Fruit fly (Drosophila melanogaster) whole organism, adult: ENCODE results near the gene Plod.

ENCODE experiments used
- CG11617 ChIP-seq: fragments of 200-800 bp; sonication (Bioruptor generic); optimal IDR thresholded peaks from 2 replicates; lab custom pipeline; 2017; ENCODE audit warnings: mild to moderate bottlenecking, missing biosample characterization, missing genetic modification reagents, missing genetic modification characterization
- CG12768 ChIP-seq: fragments of 200-800 bp; sonication (Bioruptor generic); optimal IDR thresholded peaks from 2 replicates; lab custom pipeline; 2017; ENCODE audit warnings: missing biosample characterization, missing genetic modification characterization, mild to moderate bottlenecking, moderate library complexity, missing genetic modification reagents
- CG14711 ChIP-seq: fragments of 200-800 bp; sonication (Bioruptor generic); optimal IDR thresholded peaks from 2 replicates; lab custom pipeline; 2018; ENCODE audit warnings: missing biosample characterization, mild to moderate bottlenecking, missing genetic modification characterization, moderate library complexity
- CG1620 ChIP-seq: fragments of 200-800 bp; sonication (Bioruptor generic); optimal IDR thresholded peaks from 2 replicates; lab custom pipeline; 2016; ENCODE audit warnings: missing biosample characterization, missing genetic modification characterization
- CG33017 ChIP-seq: fragments of 200-800 bp; sonication (Bioruptor generic); optimal IDR thresholded peaks from 2 replicates; lab custom pipeline; 2018; ENCODE audit warnings: missing biosample characterization, mild to moderate bottlenecking, missing genetic modification characterization, moderate library complexity
- CG5204 ChIP-seq: fragments of 200-800 bp; sonication (Bioruptor generic); optimal IDR thresholded peaks from 2 replicates; lab custom pipeline; 2016; ENCODE audit warnings: missing biosample characterization, missing genetic modification characterization
- CG7045 ChIP-seq: fragments of 200-800 bp; sonication (Bioruptor generic); optimal IDR thresholded peaks from 2 replicates; lab custom pipeline; 2017; ENCODE audit warnings: missing biosample characterization, mild to moderate bottlenecking, missing genetic modification characterization
- CG7101 ChIP-seq: fragments of 200-800 bp; sonication (Bioruptor generic); optimal IDR thresholded peaks from 2 replicates; lab custom pipeline; 2018; ENCODE audit warnings: missing biosample characterization, mild to moderate bottlenecking, missing genetic modification characterization, moderate library complexity
- Clk ChIP-seq: fragments of 200-800 bp; sonication (Bioruptor generic); optimal IDR thresholded peaks from 2 replicates; lab custom pipeline; 2017; ENCODE audit warnings: missing biosample characterization, missing genetic modification characterization
- Crg-1 ChIP-seq: fragments of 200-800 bp; sonication (Bioruptor generic); optimal IDR thresholded peaks from 2 replicates; lab custom pipeline; 2016; ENCODE audit warnings: missing biosample characterization, missing genetic modification characterization
- Hr96 ChIP-seq: fragments of 200-800 bp; sonication (Bioruptor generic); optimal IDR thresholded peaks from 2 replicates; lab custom pipeline; 2016; ENCODE audit warnings: missing biosample characterization, missing genetic modification characterization
- Mnt ChIP-seq: fragments of 200-800 bp; sonication (Bioruptor generic); optimal IDR thresholded peaks from 2 replicates; lab custom pipeline; 2016; ENCODE audit warnings: missing biosample characterization, mild to moderate bottlenecking, missing genetic modification characterization
- bab1 ChIP-seq: fragments of 200-800 bp; sonication (Bioruptor generic); optimal IDR thresholded peaks from 3 replicates; lab custom pipeline; 2019; ENCODE audit warnings: missing biosample characterization, mild to moderate bottlenecking, missing genetic modification characterization, moderate library complexity
- cic ChIP-seq: fragments of 200-800 bp; sonication (Bioruptor generic); optimal IDR thresholded peaks from 2 replicates; lab custom pipeline; 2017; ENCODE audit warnings: missing biosample characterization, mild to moderate bottlenecking, missing genetic modification characterization, moderate library complexity
- cnc ChIP-seq, 2 experiments: fragments of >200 bp; optimal IDR thresholded peaks; 2 replicates each; lab custom pipeline; 2017
- kay ChIP-seq: fragments of 200-800 bp; sonication (Bioruptor generic); peaks from one replicate; lab custom pipeline; 2016; ENCODE audit warnings: missing biosample characterization, missing genetic modification characterization, borderline replicate concordance
- ovo ChIP-seq: fragments of 200-800 bp; sonication (Bioruptor generic); optimal IDR thresholded peaks from 2 replicates; lab custom pipeline; 2016; ENCODE audit warnings: missing biosample characterization, missing genetic modification characterization
- pad ChIP-seq: fragments of 200-800 bp; sonication (Bioruptor generic); optimal IDR thresholded peaks from 3 replicates; lab custom pipeline; 2017; ENCODE audit warnings: missing biosample characterization, missing genetic modification characterization, mild to moderate bottlenecking, moderate library complexity, missing genetic modification reagents
- tj ChIP-seq: fragments of 200-800 bp; sonication (Bioruptor generic); optimal IDR thresholded peaks from 3 replicates; lab custom pipeline; 2017; ENCODE audit warnings: missing biosample characterization, mild to moderate bottlenecking, missing genetic modification characterization, moderate library complexity
- toe ChIP-seq: fragments of 200-800 bp; sonication (Bioruptor generic); optimal IDR thresholded peaks from 2 replicates; lab custom pipeline; 2016; ENCODE audit warnings: missing biosample characterization, missing genetic modification characterization

Plod gene

DNA sequence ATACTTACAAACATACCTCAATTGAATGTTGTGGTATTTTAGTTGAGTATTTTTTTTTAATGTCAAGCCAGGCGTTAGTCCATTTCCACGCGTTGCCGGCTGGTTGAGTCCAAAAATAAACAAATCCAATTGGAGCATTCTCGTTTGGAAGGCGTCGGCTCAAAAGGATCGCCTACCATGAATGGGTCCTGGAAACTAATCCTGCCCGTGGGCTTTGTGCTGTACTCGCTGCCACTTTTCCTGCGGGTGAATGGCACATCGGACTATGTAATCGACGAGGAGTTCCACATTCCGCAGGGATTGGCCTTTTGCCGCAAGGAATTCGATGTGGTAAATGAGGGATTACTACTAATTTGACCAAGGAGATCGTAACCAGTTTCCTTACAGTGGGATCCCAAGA lies 40.9 kb downstream of the Plod start, which contains the start of gene Alg10:
Alg10 (plus strand) TSS at position 73 of the 400 bp plus-strand sequence.
- TF ChIP-seq cnc (optimal IDR thresholded peaks at IDR 0.05; lab: Kevin White, UChicago) (no peak), CG7045 (no peak), tj (GFP tag; lab: Kevin White, UChicago) (no peak), cic (GFP tag; lab: Kevin White, UChicago) (no peak), toe (no peak), CG1620 (no peak), ovo (GFP tag; lab: Kevin White, UChicago) (no peak)

- no peak for TF ChIP-seq kay (GFP tag; lab: Kevin White, UChicago)
- no peak for TF ChIP-seq pad (GFP tag; lab: Kevin White, UChicago)
- TF ChIP-seq bab1 (GFP tag; lab: Kevin White, UChicago): no peak
- no peak for TF ChIP-seq ovo (GFP tag; lab: Kevin White, UChicago)
- TF ChIP-seq CG11617 (GFP tag; lab: Kevin White, UChicago): no peak
- no peak for TF ChIP-seq CG1620
- no peak for TF ChIP-seq Clk
- TF ChIP-seq toe: no peak
Measured at dm6 chr3L:11155380-11155779, 50.4 kb downstream of the Plod start.

DNA sequence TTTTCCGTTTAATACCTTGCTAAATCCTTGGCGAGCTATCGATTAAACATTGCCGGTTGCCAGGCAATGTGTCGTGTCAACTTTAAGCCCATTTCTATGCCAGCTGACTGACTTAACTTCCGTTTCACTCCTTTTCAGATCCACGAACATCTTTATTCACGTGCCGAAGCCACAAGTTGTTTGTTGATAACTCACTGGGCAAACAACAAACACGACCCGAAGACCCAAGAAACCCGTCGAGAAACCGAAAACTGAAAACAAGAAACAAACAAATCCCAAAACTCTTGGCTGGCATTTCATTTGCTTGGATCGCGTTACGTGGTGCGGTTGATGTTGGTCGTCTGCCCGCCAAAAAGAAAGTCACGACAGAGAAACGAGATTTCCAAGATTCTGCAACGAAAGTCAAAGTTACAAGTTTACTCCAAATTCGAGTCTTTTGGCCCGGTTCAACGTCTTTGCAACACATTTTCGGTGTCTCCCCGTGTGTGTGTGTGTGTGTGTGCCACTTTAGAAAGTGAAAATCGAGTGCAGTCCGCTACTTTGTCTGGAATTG lies 55.0 kb downstream of the Plod start, which contains the start of gene CG6216:
CG6216 (minus strand) TSS at position 51 of the 553 bp plus-strand sequence.
- no peak for TF ChIP-seq kay (GFP tag; lab: Kevin White, UChicago)
- TF ChIP-seq CG12768 (GFP tag; lab: Kevin White, UChicago): no peak
- TF ChIP-seq CG7101 (tag; lab: Kevin White, UChicago): no peak
- TF ChIP-seq Mnt (GFP tag; lab: Kevin White, UChicago): no peak
- TF ChIP-seq CG33017 (tag; lab: Kevin White, UChicago): no peak
- no peak for TF ChIP-seq CG1620
- no peak for TF ChIP-seq tj (GFP tag; lab: Kevin White, UChicago)
- TF ChIP-seq Hr96 (GFP tag; lab: Kevin White, UChicago): no peak
- no peak for TF ChIP-seq CG14711 (tag; lab: Kevin White, UChicago)
- TF ChIP-seq ovo (GFP tag; lab: Kevin White, UChicago): no peak
- no peak for TF ChIP-seq CG11617 (GFP tag; lab: Kevin White, UChicago)
- no peak for TF ChIP-seq Clk
- no peak for TF ChIP-seq toe
- no peak for TF ChIP-seq cnc (optimal IDR thresholded peaks at IDR 0.05; lab: Kevin White, UChicago)
- no peak for TF ChIP-seq CG7045
- TF ChIP-seq bab1 (GFP tag; lab: Kevin White, UChicago): no peak
- no peak for TF ChIP-seq Crg-1 (GFP tag; lab: Kevin White, UChicago)
- no peak for TF ChIP-seq CG5204
- TF ChIP-seq cic (GFP tag; lab: Kevin White, UChicago): no peak
- no peak for TF ChIP-seq pad (GFP tag; lab: Kevin White, UChicago)

dm6 chr3L:11148478-11149251 lies 57.2 kb downstream of the Plod start:
- TF ChIP-seq Clk: no peak
- TF ChIP-seq CG12768 (GFP tag; lab: Kevin White, UChicago): no peak
- no peak for TF ChIP-seq cnc (optimal IDR thresholded peaks at IDR 0.05; lab: Kevin White, UChicago)
- TF ChIP-seq CG7045: no peak
- no peak for TF ChIP-seq toe
- no peak for TF ChIP-seq pad (GFP tag; lab: Kevin White, UChicago)
- TF ChIP-seq Crg-1 (GFP tag; lab: Kevin White, UChicago): no peak
- no peak for TF ChIP-seq cic (GFP tag; lab: Kevin White, UChicago)
- TF ChIP-seq CG7101 (tag; lab: Kevin White, UChicago): no peak
- TF ChIP-seq ovo (GFP tag; lab: Kevin White, UChicago): no peak
- no peak for TF ChIP-seq CG11617 (GFP tag; lab: Kevin White, UChicago)
- no peak for TF ChIP-seq CG14711 (tag; lab: Kevin White, UChicago)
- TF ChIP-seq Hr96 (GFP tag; lab: Kevin White, UChicago): no peak
- no peak for TF ChIP-seq CG33017 (tag; lab: Kevin White, UChicago)
- no peak for TF ChIP-seq Mnt (GFP tag; lab: Kevin White, UChicago)
- no peak for TF ChIP-seq kay (GFP tag; lab: Kevin White, UChicago)
- no peak for TF ChIP-seq bab1 (GFP tag; lab: Kevin White, UChicago)
- no peak for TF ChIP-seq CG5204
